Worm (Caenorhabditis elegans) whole organism, L4 larva: ENCODE results near the gene vps-45.

ENCODE experiments used
- F10B5.3 ChIP-seq: sonication (generic microtip); optimal IDR thresholded peaks from 2 replicates; lab custom pipeline; 2016; ENCODE audit warnings: mild to moderate bottlenecking, missing genetic modification characterization, missing compliant biosample characterization
- F49E8.2 ChIP-seq: sonication (generic microtip); optimal IDR thresholded peaks from 2 replicates; lab custom pipeline; 2016; ENCODE audit warnings: missing compliant biosample characterization, mild to moderate bottlenecking, missing genetic modification characterization, borderline replicate concordance
- R02D3.7 ChIP-seq: fragments of 150-350 bp; sonication (generic microtip); optimal IDR thresholded peaks from 3 replicates; lab custom pipeline; 2014; ENCODE audit warnings: missing biosample characterization, missing genetic modification characterization
- T20F7.1 ChIP-seq: fragments of 200-800 bp; sonication (Bioruptor generic); optimal IDR thresholded peaks from 2 replicates; lab custom pipeline; 2018; ENCODE audit warnings: mild to moderate bottlenecking, missing genetic modification characterization, missing compliant biosample characterization
- ZK337.2 ChIP-seq: fragments of 200-800 bp; sonication (Bioruptor generic); IDR thresholded peaks from 2 replicates; pipeline ENCODE4 v1.3.6; 2022; ENCODE audit warnings: missing genetic modification reagents, missing genetic modification characterization, missing compliant biosample characterization
- ZK546.5 ChIP-seq, 2 experiments: sonication (generic microtip); optimal IDR thresholded peaks; 2 replicates each; lab custom pipeline; 2017; ENCODE audit warnings: missing biosample characterization in 2 of 2, missing genetic modification characterization in 2 of 2
- aha-1 ChIP-seq: fragments of 150-350 bp; peaks from one replicate; lab custom pipeline; 2014; ENCODE audit warnings: missing biosample characterization, missing genetic modification characterization
- ceh-32 ChIP-seq: sonication (generic microtip); optimal IDR thresholded peaks from 2 replicates; lab custom pipeline; 2016; ENCODE audit warnings: mild to moderate bottlenecking, missing genetic modification characterization, missing compliant biosample characterization; ENCODE audit not compliant: poor library complexity
- ceh-62 ChIP-seq: sonication (generic microtip); optimal IDR thresholded peaks from 2 replicates; lab custom pipeline; 2017; ENCODE audit warnings: missing biosample characterization, missing genetic modification characterization
- ceh-82 ChIP-seq: sonication (generic microtip); optimal IDR thresholded peaks from 2 replicates; lab custom pipeline; 2017; ENCODE audit warnings: missing biosample characterization, missing genetic modification characterization
- cey-2 ChIP-seq: sonication (generic microtip); optimal IDR thresholded peaks from 3 replicates; lab custom pipeline; 2017; ENCODE audit warnings: missing genetic modification characterization, mild to moderate bottlenecking, missing compliant biosample characterization, antibody characterized with exemption, borderline replicate concordance; ENCODE audit not compliant: insufficient read depth
- daf-19 ChIP-seq: fragments of 200-800 bp; sonication (Bioruptor generic); conservative IDR thresholded peaks from 2 replicates; pipeline ENCODE4 v1.3.6; 2022; ENCODE audit warnings: missing genetic modification characterization, missing compliant biosample characterization
- dpl-1 ChIP-seq: fragments of 150-350 bp; optimal IDR thresholded peaks from 2 replicates; lab custom pipeline; 2014; ENCODE audit warnings: missing biosample characterization, missing genetic modification reagents, missing genetic modification characterization
- egl-43 ChIP-seq: fragments of 200-800 bp; sonication (Bioruptor generic); IDR thresholded peaks from 2 replicates; pipeline ENCODE4 v1.3.6; 2022; ENCODE audit warnings: missing genetic modification reagents, missing genetic modification characterization, missing compliant biosample characterization
- hif-1 ChIP-seq, 2 experiments: sonication (generic microtip); optimal IDR thresholded peaks; 2 replicates each; lab custom pipeline; 2016 to 2017; ENCODE audit warnings: missing compliant biosample characterization in 2 of 2, missing genetic modification characterization in 2 of 2, missing genetic modification reagents in 2 of 2, missing genotype in 2 of 2, mild to moderate bottlenecking in 1 of 2
- hlh-11 ChIP-seq: fragments of 200-800 bp; sonication (Bioruptor generic); optimal IDR thresholded peaks from 2 replicates; lab custom pipeline; 2018; ENCODE audit warnings: mild to moderate bottlenecking, missing genetic modification characterization, missing compliant biosample characterization
- hlh-30 ChIP-seq: sonication (generic microtip); optimal IDR thresholded peaks from 2 replicates; lab custom pipeline; 2017; ENCODE audit warnings: antibody characterized with exemption, mild to moderate bottlenecking, missing genetic modification characterization, missing compliant biosample characterization; ENCODE audit not compliant: insufficient read depth
- lim-7 ChIP-seq: fragments of 200-800 bp; sonication (Bioruptor generic); IDR thresholded peaks from 2 replicates; pipeline ENCODE4 v1.3.6; 2022; ENCODE audit warnings: missing genetic modification characterization, missing compliant biosample characterization
- lin-1 ChIP-seq: fragments of 200-800 bp; sonication (Bioruptor generic); IDR thresholded peaks from 2 replicates; pipeline ENCODE4 v1.3.6; 2022; ENCODE audit warnings: missing genetic modification reagents, missing genetic modification characterization, missing compliant biosample characterization
- lir-3 ChIP-seq: sonication (generic microtip); optimal IDR thresholded peaks from 2 replicates; lab custom pipeline; 2016; ENCODE audit warnings: mild to moderate bottlenecking, missing genetic modification characterization, missing compliant biosample characterization
- lsy-2 ChIP-seq, 2 experiments: fragments of 150-350 bp in 1 of 2; sonication (generic microtip) in 1 of 2; optimal IDR thresholded peaks; 2 replicates each; lab custom pipeline; 2014 to 2017; ENCODE audit warnings: missing biosample characterization in 2 of 2, missing genetic modification characterization in 2 of 2
- madf-5 ChIP-seq, 2 experiments: fragments of 200-800 bp; sonication (Bioruptor generic); IDR thresholded peaks; 2 replicates each; pipeline ENCODE4 v1.3.6; 2022; ENCODE audit warnings: missing compliant biosample characterization in 2 of 2, missing genetic modification characterization in 2 of 2
- mdt-29 ChIP-seq: fragments of 200-800 bp; sonication (Bioruptor generic); IDR thresholded peaks from 2 replicates; pipeline ENCODE4 v1.3.6; 2022; ENCODE audit warnings: missing genetic modification reagents, missing genetic modification characterization, missing compliant biosample characterization
- nhr-28 ChIP-seq: fragments of 150-350 bp; optimal IDR thresholded peaks from 2 replicates; lab custom pipeline; 2014; ENCODE audit warnings: missing biosample characterization, missing genetic modification characterization
- nhr-41 ChIP-seq: fragments of 200-800 bp; sonication (Bioruptor generic); IDR thresholded peaks from 2 replicates; pipeline ENCODE4 v1.3.6; 2022; ENCODE audit warnings: missing genetic modification reagents, missing genetic modification characterization, missing compliant biosample characterization
- pqm-1 ChIP-seq: sonication (generic microtip); optimal IDR thresholded peaks from 2 replicates; lab custom pipeline; 2017; ENCODE audit warnings: missing biosample characterization, missing genetic modification characterization
- snpc-4 ChIP-seq: fragments of 150-350 bp; optimal IDR thresholded peaks from 2 replicates; lab custom pipeline; 2014; ENCODE audit warnings: missing biosample characterization, missing genetic modification characterization
- unc-130 ChIP-seq: sonication (generic microtip); optimal IDR thresholded peaks from 2 replicates; lab custom pipeline; 2016; ENCODE audit warnings: missing genetic modification reagents, missing genetic modification characterization, missing compliant biosample characterization
- unc-62 ChIP-seq, 3 experiments: fragments of 150-350 bp in 1 of 3; sonication (generic microtip); optimal IDR thresholded peaks in 2 of 3; peaks in 1 of 3; 1 replicate in 1 of 3; 2 replicates in 2 of 3; lab custom pipeline; 2014 to 2017; ENCODE audit warnings: missing biosample characterization in 3 of 3, missing genetic modification characterization in 3 of 3, missing genetic modification reagents in 3 of 3, missing genotype in 1 of 3
- zfp-2 ChIP-seq: sonication (generic microtip); optimal IDR thresholded peaks from 2 replicates; lab custom pipeline; 2016; ENCODE audit warnings: mild to moderate bottlenecking, missing genetic modification characterization, missing compliant biosample characterization
- zip-11 ChIP-seq: fragments of 200-800 bp; sonication (Bioruptor generic); IDR thresholded peaks from 2 replicates; pipeline ENCODE4 v1.3.6; 2022; ENCODE audit warnings: missing genetic modification characterization, missing compliant biosample characterization
- zip-2 ChIP-seq: fragments of 150-350 bp; optimal IDR thresholded peaks from 2 replicates; lab custom pipeline; 2014; ENCODE audit warnings: missing biosample characterization, missing genetic modification characterization

vps-45 gene

ce11 chrX:975236-975535 is 538 bp upstream of the vps-45 start:
- TF ChIP-seq zip-2 (tag; lab: Kevin White, UChicago) (no peak), lim-7 (no peak), ceh-82 (tag; lab: Kevin White, UChicago) (no peak), egl-43 (GFP tag; lab: Robert Waterston, UW) (no peak), hif-1 (tag; optimal IDR thresholded peaks at IDR 0.05; lab: Kevin White, UChicago) (no peak), lir-3 (no peak), unc-130 (GFP tag; lab: Kevin White, UChicago) (no peak), lsy-2 (tag; optimal IDR thresholded peaks at IDR 0.05; lab: Kevin White, UChicago) (no peak), madf-5 (GFP tag; IDR thresholded peaks at IDR 0.05; lab: Robert Waterston, UW) (no peak), daf-19 (GFP tag; lab: Robert Waterston, UW) (no peak), lin-1 (GFP tag; lab: Robert Waterston, UW) (no peak), ceh-62 (tag; lab: Kevin White, UChicago) (no peak), cey-2 (tag; lab: Kevin White, UChicago) (no peak), T20F7.1 (GFP tag; lab: Kevin White, UChicago) (no peak), zfp-2 (tag; lab: Kevin White, UChicago) (no peak), R02D3.7 (tag; lab: Kevin White, UChicago) (no peak), zip-11 (GFP tag; lab: Robert Waterston, UW) (no peak), snpc-4 (tag; lab: Kevin White, UChicago) (no peak), pqm-1 (no peak)

ce11 chrX:970072-970471 is 4.6 kb downstream of the vps-45 start, which contains the start of gene C44C1.6:
Gene C44C1.6 (minus strand): TSS chrX:970270.
- TF ChIP-seq hlh-30 (tag; lab: Kevin White, UChicago): no peak
- no peak for TF ChIP-seq ZK546.5 (tag; optimal IDR thresholded peaks at IDR 0.05; lab: Kevin White, UChicago)
- no peak for TF ChIP-seq hlh-11
- peak; percentile 31 for TF ChIP-seq nhr-28
- no peak for TF ChIP-seq madf-5 (GFP tag; IDR thresholded peaks at IDR 0.05; lab: Robert Waterston, UW)
- no peak for TF ChIP-seq mdt-29 (GFP tag; lab: Robert Waterston, UW)

- TF ChIP-seq lir-3: no peak
- TF ChIP-seq ZK546.5 (tag; optimal IDR thresholded peaks at IDR 0.05; lab: Kevin White, UChicago): no peak
- no peak for TF ChIP-seq ZK337.2
- TF ChIP-seq F10B5.3: no peak
- no peak for TF ChIP-seq nhr-41
- no peak for TF ChIP-seq F49E8.2 (tag; lab: Kevin White, UChicago)
Measured at ce11 chrX:963171-963570, 11.5 kb downstream of the vps-45 start, which contains the start of gene ncs-1. Gene ncs-1 (minus strand): TSS chrX:963271.

- TF ChIP-seq dpl-1 (GFP tag; lab: Kevin White, UChicago): no peak
- no peak for TF ChIP-seq hlh-11
- TF ChIP-seq unc-62 (GFP tag; optimal IDR thresholded peaks at IDR 0.05 in 1 of 2; lab: Kevin White, UChicago): peak in 1 of 2 experiments; percentile 94
- no peak for TF ChIP-seq unc-62 (tag; optimal IDR thresholded peaks at IDR 0.05; lab: Kevin White, UChicago)
Measured at ce11 chrX:960139-960538, 14.5 kb downstream of the vps-45 start.

- TF ChIP-seq ceh-32 (tag; lab: Kevin White, UChicago): no peak
- TF ChIP-seq aha-1 (tag; lab: Kevin White, UChicago): peak; percentile 6
Measured at ce11 chrX:957581-957980, 17.1 kb downstream of the vps-45 start, which contains the start of gene chil-10. Gene chil-10 (plus strand): TSS chrX:957881.
